Worm (Caenorhabditis elegans) whole organism, midembryonic: Measurements from ENCODE around the gene cyp-14A3.

Source experiments
- T22C8.4 ChIP-seq: fragments of 200-800 bp; sonication (Bioruptor generic); IDR thresholded peaks from 2 replicates; pipeline ENCODE4 v1.3.6; 2022; ENCODE audit warnings: missing genetic modification characterization, missing compliant biosample characterization
- cog-1 ChIP-seq: sonication (generic microtip); optimal IDR thresholded peaks from 2 replicates; lab custom pipeline; 2016; ENCODE audit warnings: missing genetic modification characterization, missing compliant biosample characterization
- flt-1 ChIP-seq: fragments of 200-800 bp; sonication (Bioruptor generic); IDR thresholded peaks from 2 replicates; pipeline ENCODE4 v1.3.6; 2022; ENCODE audit warnings: missing genetic modification characterization, missing compliant biosample characterization
- med-1 ChIP-seq: sonication (generic microtip); optimal IDR thresholded peaks from 2 replicates; lab custom pipeline; 2017; ENCODE audit warnings: missing genetic modification characterization, mild to moderate bottlenecking, missing compliant biosample characterization, antibody characterized with exemption, missing genetic modification reagents; ENCODE audit not compliant: insufficient read depth
- ref-1 ChIP-seq: fragments of 200-800 bp; sonication (Bioruptor generic); conservative IDR thresholded peaks from 2 replicates; pipeline ENCODE4 v1.3.6; 2022; ENCODE audit warnings: missing genetic modification reagents, missing genetic modification characterization, missing compliant biosample characterization
- tab-1 ChIP-seq: fragments of 200-800 bp; sonication (Bioruptor generic); IDR thresholded peaks from 2 replicates; pipeline ENCODE4 v1.3.6; 2022; ENCODE audit warnings: missing genetic modification characterization, missing compliant biosample characterization
- ztf-23 ChIP-seq: fragments of 200-800 bp; sonication (Bioruptor generic); IDR thresholded peaks from 2 replicates; pipeline ENCODE4 v1.3.6; 2022; ENCODE audit warnings: missing genetic modification reagents, missing genetic modification characterization, missing compliant biosample characterization
- ztf-29 ChIP-seq: fragments of 200-800 bp; sonication (Bioruptor generic); IDR thresholded peaks from 2 replicates; pipeline ENCODE4 v1.3.6; 2022; ENCODE audit warnings: missing genetic modification reagents, missing genetic modification characterization, missing compliant biosample characterization

DNA sequence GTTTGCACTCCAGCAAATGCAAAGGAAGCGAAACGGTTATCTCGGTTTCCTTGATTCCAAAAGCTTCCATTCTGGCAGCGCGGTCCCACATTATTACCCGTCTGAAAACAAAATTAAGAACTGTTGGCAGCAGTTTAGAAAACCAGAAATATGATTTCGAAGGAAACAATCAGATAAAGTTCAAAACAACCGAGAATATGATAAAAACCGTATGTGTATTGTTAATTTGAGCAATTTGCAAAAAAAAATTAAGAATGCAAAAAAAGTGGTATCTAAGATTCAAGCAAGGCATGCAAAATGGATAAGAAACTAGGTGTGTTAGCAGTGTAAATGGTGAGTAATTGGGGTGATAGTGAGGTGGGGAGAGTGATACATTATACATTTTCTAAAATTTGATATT, 14.7 kb upstream of the cyp-14A3 start, which contains the start of gene R04D3.4:
- TF ChIP-seq T22C8.4 (GFP tag; lab: Robert Waterston, UW) (no peak), flt-1 (no peak), cog-1 (tag; lab: Kevin White, UChicago) (no peak), tab-1 (no peak), ztf-23 (GFP tag; lab: Robert Waterston, UW) (no peak), ztf-29 (GFP tag; lab: Robert Waterston, UW) (no peak), ref-1 (no peak), med-1 (GFP tag; lab: Kevin White, UChicago) (no peak)
